Fruit fly (Drosophila melanogaster): ENCODE results near the gene Jon65Ai.

Jon65Ai gene

DNA sequence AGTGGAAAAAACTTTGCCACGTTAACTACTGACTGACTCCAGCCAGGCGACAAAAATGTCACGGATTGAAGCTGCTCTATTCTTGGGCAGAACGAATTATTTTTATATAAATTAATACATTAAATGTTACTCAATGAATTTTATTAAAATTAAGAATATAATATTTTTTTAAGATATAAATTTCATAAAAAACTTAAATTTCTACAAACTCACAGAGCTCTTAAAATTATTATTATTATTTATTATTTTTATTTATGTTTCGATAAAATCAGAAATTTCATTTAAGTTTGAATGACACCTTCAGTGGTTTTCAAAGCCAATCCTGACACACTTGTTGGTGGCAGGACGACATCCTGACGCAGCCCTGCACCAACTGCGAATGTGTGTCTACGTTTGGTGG, 30.9 kb upstream of the Jon65Ai start (continued):
- TF ChIP-seq crol (GFP tag; IDR thresholded peaks at IDR 0.05) (no peak; the same call in 1 of the 2 replicates), CG2678 (tag; optimal IDR thresholded peaks at IDR 0.05) (peak; percentile 63), CG12659 (GFP tag; optimal IDR thresholded peaks at IDR 0.05) (peak; percentile 9), CG10565 (GFP tag; optimal IDR thresholded peaks at IDR 0.05) (no peak), CG9609 (GFP tag; optimal IDR thresholded peaks at IDR 0.05) (no peak), D (optimal IDR thresholded peaks at IDR 0.05) (no peak), D (GFP tag; optimal IDR thresholded peaks at IDR 0.05) (peak; percentile 32), CG1024 (GFP tag; IDR thresholded peaks at IDR 0.05) (no peak), Sry-δ (GFP tag; optimal IDR thresholded peaks at IDR 0.05) (no peak), CG7786 (GFP tag; optimal IDR thresholded peaks at IDR 0.05) (no peak), CG2120 (GFP tag; optimal IDR thresholded peaks at IDR 0.05) (no peak), Elba2 (GFP tag; optimal IDR thresholded peaks at IDR 0.05) (no peak), HHEX (GFP tag; optimal IDR thresholded peaks at IDR 0.05) (no peak), zf30C (GFP tag; optimal IDR thresholded peaks at IDR 0.05) (no peak), seq (GFP tag; IDR thresholded peaks at IDR 0.05) (no peak), Ada2b (GFP tag; IDR thresholded peaks at IDR 0.05) (no peak), CG5180 (GFP tag; optimal IDR thresholded peaks at IDR 0.05) (no peak), CG1233 (GFP tag; optimal IDR thresholded peaks at IDR 0.05) (no peak), chn (GFP tag; optimal IDR thresholded peaks at IDR 0.05) (no peak), odd (GFP tag; optimal IDR thresholded peaks at IDR 0.05) (no peak), CG14441 (GFP tag; IDR thresholded peaks at IDR 0.05) (no peak), CG16779 (GFP tag; IDR thresholded peaks at IDR 0.05) (no peak), Stat92E (GFP tag; optimal IDR thresholded peaks at IDR 0.05) (no peak), bcd (GFP tag; optimal IDR thresholded peaks at IDR 0.05) (no peak), CG11398 (GFP tag; optimal IDR thresholded peaks at IDR 0.05) (no peak), CG11085 (GFP tag; IDR thresholded peaks at IDR 0.05) (no peak), Fer1 (GFP tag; optimal IDR thresholded peaks at IDR 0.05) (peak; percentile 52), CTCF (GFP tag; optimal IDR thresholded peaks at IDR 0.05) (no peak), trem (tag; optimal IDR thresholded peaks at IDR 0.05) (peak; percentile 29), Max (GFP tag; optimal IDR thresholded peaks at IDR 0.05) (no peak), CG4328 (GFP tag; optimal IDR thresholded peaks at IDR 0.05) (no peak), CG31441 (GFP tag; IDR thresholded peaks at IDR 0.05) (peak; percentile 55; the same call in 1 of the 2 replicates), fu2 (GFP tag; optimal IDR thresholded peaks at IDR 0.05) (no peak), CG17612 (GFP tag; IDR thresholded peaks at IDR 0.05) (no peak), bab2 (GFP tag; optimal IDR thresholded peaks at IDR 0.05) (no peak), Bteb2 (GFP tag; optimal IDR thresholded peaks at IDR 0.05) (no peak), gsb-n (tag; optimal IDR thresholded peaks at IDR 0.05) (peak; percentile 20), az2 (GFP tag; optimal IDR thresholded peaks at IDR 0.05) (peak; percentile 13), HmgD (GFP tag; optimal IDR thresholded peaks at IDR 0.05) (no peak), schlank (tag; optimal IDR thresholded peaks at IDR 0.05) (no peak), fru (optimal IDR thresholded peaks at IDR 0.05) (no peak), Hr78 (GFP tag; optimal IDR thresholded peaks at IDR 0.05) (no peak), Dfd (GFP tag; optimal IDR thresholded peaks at IDR 0.05) (no peak), pfk (GFP tag; optimal IDR thresholded peaks at IDR 0.05) (no peak), CG4730 (GFP tag; IDR thresholded peaks at IDR 0.05) (no peak), BtbVII (GFP tag; optimal IDR thresholded peaks at IDR 0.05) (no peak), tx (GFP tag; optimal IDR thresholded peaks at IDR 0.05) (no peak), CG1792 (GFP tag; optimal IDR thresholded peaks at IDR 0.05) (no peak), mam (GFP tag; optimal IDR thresholded peaks at IDR 0.05) (no peak), bigmax (GFP tag; optimal IDR thresholded peaks at IDR 0.05) (no peak), pzg (GFP tag; optimal IDR thresholded peaks at IDR 0.05) (no peak), CG17385 (GFP tag; optimal IDR thresholded peaks at IDR 0.05) (peak; percentile 9), CG17359 (tag; optimal IDR thresholded peaks at IDR 0.05) (peak; percentile 6)
